Worm (Caenorhabditis elegans): ENCODE results near the gene gln-6.

DNA sequence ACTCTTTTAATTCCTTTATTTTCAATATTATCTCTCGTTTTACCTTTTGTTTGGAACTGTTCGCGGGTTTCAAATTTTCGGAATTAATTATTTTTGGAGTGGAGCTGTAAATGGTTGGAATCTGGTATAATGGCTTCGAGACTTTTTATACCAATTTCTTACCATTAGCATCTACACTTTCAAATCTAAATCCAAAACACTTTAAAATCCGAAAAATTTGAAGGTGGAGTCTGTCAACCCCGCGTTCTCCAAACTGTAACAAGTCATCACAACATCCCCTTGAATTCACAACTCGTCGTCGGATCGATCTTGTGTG is 16.7 kb upstream of the gln-6 start, which contains the start of gene nhr-97:
- TF ChIP-seq tab-1 (GFP tag; IDR thresholded peaks at IDR 0.05) (no peak), flt-1 (GFP tag; IDR thresholded peaks at IDR 0.05) (no peak), T22C8.4 (GFP tag; IDR thresholded peaks at IDR 0.05) (no peak), klf-2 (GFP tag; conservative IDR thresholded peaks at IDR 0.05) (no peak), med-1 (GFP tag; optimal IDR thresholded peaks at IDR 0.05; ENCODE audit: insufficient read depth) (no peak), ztf-29 (GFP tag; IDR thresholded peaks at IDR 0.05) (no peak), ref-1 (GFP tag; conservative IDR thresholded peaks at IDR 0.05) (no peak)
